Worm (Caenorhabditis elegans): ENCODE results near the gene C34F11.2.

The C34F11.2 gene

DNA sequence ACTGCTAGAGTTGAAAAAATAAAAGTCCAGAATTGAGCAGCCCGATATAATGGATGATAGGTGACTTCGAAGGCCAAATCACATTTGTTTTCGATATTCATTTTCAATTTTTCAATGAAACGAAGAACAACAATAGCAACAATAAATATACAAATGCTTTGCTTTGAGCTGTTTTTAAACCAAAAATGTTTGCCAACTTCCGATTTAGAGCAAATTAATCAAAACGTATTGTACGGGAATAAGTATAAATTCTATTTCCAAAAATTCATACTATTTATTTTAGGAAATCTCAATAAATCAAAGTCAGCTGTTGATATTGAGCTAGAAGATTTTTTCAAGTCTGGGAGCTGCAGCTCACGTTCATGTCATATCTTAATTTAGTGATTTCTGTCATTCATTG lies 41.1 kb upstream of the C34F11.2 start, which contains the start of gene srb-1:
Gene srb-1 (minus strand): TSS at position 101 of the 400 bp plus-strand sequence.
- TF ChIP-seq madf-8 (GFP tag; conservative IDR thresholded peaks at IDR 0.05) = no peak
- TF ChIP-seq aptf-2 (GFP tag; conservative IDR thresholded peaks at IDR 0.05) = no peak

ce11 chrII:5171610-5172009 lies 40.5 kb upstream of the C34F11.2 start, which contains the start of gene C27D6.15:
Gene C27D6.15, plus strand, starts transcription at chrII:5171910.
- TF ChIP-seq C06A6.2 (GFP tag; conservative IDR thresholded peaks at IDR 0.05) (no peak), ceh-58 (GFP tag; IDR thresholded peaks at IDR 0.05) (no peak), F52B5.7 (tag; optimal IDR thresholded peaks at IDR 0.05) (no peak), madf-8 (GFP tag; conservative IDR thresholded peaks at IDR 0.05) (no peak), K11D2.4 (GFP tag; IDR thresholded peaks at IDR 0.05) (no peak), B0261.1 (tag; optimal IDR thresholded peaks at IDR 0.05) (no peak), D2030.7 (GFP tag; IDR thresholded peaks at IDR 0.05) (no peak), egl-44 (GFP tag; IDR thresholded peaks at IDR 0.05) (no peak), dpff-1 (tag; optimal IDR thresholded peaks at IDR 0.05) (no peak), ZK185.1 (tag; optimal IDR thresholded peaks at IDR 0.05; ENCODE audit: poor library complexity, severe bottlenecking) (no peak), snpc-1.1 (tag; optimal IDR thresholded peaks at IDR 0.05; ENCODE audit: insufficient read depth) (no peak)

DNA sequence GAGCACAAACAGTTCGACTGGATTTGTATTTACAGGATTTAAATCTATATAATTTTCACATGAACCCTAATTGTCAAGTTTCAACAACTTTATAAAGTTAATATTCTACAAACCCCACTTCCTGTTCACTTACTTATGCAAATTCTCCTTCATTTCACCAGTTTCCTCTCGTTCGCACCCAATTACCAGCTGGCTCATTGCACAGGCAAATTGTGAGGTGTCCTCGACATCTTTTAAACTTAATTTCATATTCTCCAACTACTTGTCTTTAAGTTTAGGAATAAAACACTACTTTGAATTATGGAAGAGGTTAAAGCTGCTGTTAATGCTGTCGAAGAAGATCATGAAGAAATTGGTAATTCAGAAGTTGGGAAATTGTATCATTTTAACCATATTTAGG lies 39.6 kb upstream of the C34F11.2 start, which contains the start of gene C27D6.1:
Gene C27D6.1 (plus strand): TSS at position 301 of the 400 bp plus-strand sequence.
- TF ChIP-seq C17E4.6 (GFP tag; IDR thresholded peaks at IDR 0.05) (no peak), F22D6.2 (tag; optimal IDR thresholded peaks at IDR 0.05) (no peak), F55B11.4 (tag; optimal IDR thresholded peaks at IDR 0.05; ENCODE audit: borderline replicate concordance, insufficient read depth) (no peak)

DNA sequence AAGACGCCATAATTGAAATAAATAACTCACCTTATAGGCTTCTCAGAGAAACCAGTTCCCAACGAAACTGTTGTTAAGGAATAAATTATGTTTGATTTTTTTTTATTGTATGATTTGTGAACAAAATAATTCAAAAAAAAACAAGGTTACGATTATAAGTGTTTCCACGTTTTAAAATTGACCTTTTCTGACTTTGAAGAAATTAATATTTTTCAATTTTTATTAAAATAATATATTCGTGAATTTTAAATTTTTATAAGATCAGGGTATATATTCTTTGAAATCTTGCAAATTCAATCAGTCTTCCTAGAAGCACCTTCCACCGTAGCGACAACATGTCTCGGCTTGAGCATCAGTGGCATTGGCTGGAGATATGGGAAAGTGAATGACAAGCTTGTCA lies 37.7 kb upstream of the C34F11.2 start, which contains the start of gene C27D6.3:
Gene C27D6.3 (minus strand): TSS at position 101 of the 400 bp plus-strand sequence.
- TF ChIP-seq chd-7 (tag; optimal IDR thresholded peaks at IDR 0.05) (no peak), mxl-1 (tag; optimal IDR thresholded peaks at IDR 0.05) (no peak), Y67H2A.10 (GFP tag; conservative IDR thresholded peaks at IDR 0.05) (no peak), Y53G8AR.9 (GFP tag; conservative IDR thresholded peaks at IDR 0.05) (no peak), lsy-27 (tag; optimal IDR thresholded peaks at IDR 0.05; ENCODE audit: borderline replicate concordance, insufficient read depth) (no peak), lsl-1 (GFP tag; optimal IDR thresholded peaks at IDR 0.05) (no peak)

- TF ChIP-seq F22D6.2 (tag; optimal IDR thresholded peaks at IDR 0.05) = no peak
- TF ChIP-seq Y53F4B.3 (GFP tag; IDR thresholded peaks at IDR 0.05) = no peak
- no peak for TF ChIP-seq Y79H2A.3 (GFP tag; conservative IDR thresholded peaks at IDR 0.05)
- TF ChIP-seq ztf-28 (GFP tag; IDR thresholded peaks at IDR 0.05) = no peak
- TF ChIP-seq madf-3 (GFP tag; IDR thresholded peaks at IDR 0.05) = no peak
- TF ChIP-seq ets-4 (GFP tag; optimal IDR thresholded peaks at IDR 0.05) = no peak
- TF ChIP-seq hsf-1 (GFP tag; IDR thresholded peaks at IDR 0.05) = no peak
- no peak for TF ChIP-seq C06A6.2 (GFP tag; conservative IDR thresholded peaks at IDR 0.05)
- TF ChIP-seq madf-6 (GFP tag; IDR thresholded peaks at IDR 0.05) = no peak
- TF ChIP-seq somi-1 (GFP tag; optimal IDR thresholded peaks at IDR 0.05) = no peak
- no peak for TF ChIP-seq Y67H2A.10 (GFP tag; conservative IDR thresholded peaks at IDR 0.05)
- TF ChIP-seq K11D2.4 (GFP tag; IDR thresholded peaks at IDR 0.05) = no peak
- no peak for TF ChIP-seq Y56A3A.18 (GFP tag; IDR thresholded peaks at IDR 0.05)
- no peak for TF ChIP-seq chd-7 (tag; optimal IDR thresholded peaks at IDR 0.05)
These were observed 35.1 kb upstream of the C34F11.2 start for ce11 chrII:5176934-5177333.
